Fruit fly (Drosophila melanogaster) whole organism, embryonic: Measurements from ENCODE around the gene RpL8.

ENCODE experiments used
- Atf6 ChIP-seq: fragments of 200-800 bp; sonication (Bioruptor generic); IDR thresholded peaks from 2 replicates; pipeline ENCODE4 v1.3.6; 2022; ENCODE audit warnings: missing biosample characterization, missing genetic modification characterization
- B-H1 ChIP-seq: fragments of 200-800 bp; sonication (Bioruptor generic); IDR thresholded peaks from 3 replicates; pipeline ENCODE4 v1.3.6; 2022; ENCODE audit warnings: missing biosample characterization, missing genetic modification characterization
- CG1024 ChIP-seq: fragments of 200-800 bp; sonication (Bioruptor generic); IDR thresholded peaks from 2 replicates; pipeline ENCODE4 v1.3.6; 2022; ENCODE audit warnings: missing biosample characterization, missing genetic modification characterization
- CG10321 ChIP-seq: fragments of 200-800 bp; sonication (Bioruptor generic); IDR thresholded peaks from 2 replicates; pipeline ENCODE4 v1.3.6; 2022; ENCODE audit warnings: missing biosample characterization, missing genetic modification characterization
- CG11723 ChIP-seq: fragments of 200-800 bp; sonication (Bioruptor generic); optimal IDR thresholded peaks from 2 replicates; lab custom pipeline; 2017; ENCODE audit warnings: missing biosample characterization, mild to moderate bottlenecking, missing genetic modification characterization
- CG16815 ChIP-seq: fragments of 200-800 bp; sonication (Bioruptor generic); optimal IDR thresholded peaks from 3 replicates; lab custom pipeline; 2017; ENCODE audit warnings: missing biosample characterization, mild to moderate bottlenecking, missing genetic modification characterization
- CG17186 ChIP-seq: fragments of 200-800 bp; sonication (Bioruptor generic); optimal IDR thresholded peaks from 3 replicates; lab custom pipeline; 2017; ENCODE audit warnings: missing biosample characterization, missing genetic modification reagents, missing genetic modification characterization
- CG17802 ChIP-seq: fragments of 200-800 bp; sonication (Bioruptor generic); optimal IDR thresholded peaks from 2 replicates; lab custom pipeline; 2018; ENCODE audit warnings: missing biosample characterization, mild to moderate bottlenecking, missing genetic modification characterization, moderate library complexity
- CG18011 ChIP-seq: fragments of 200-800 bp; sonication (Bioruptor generic); optimal IDR thresholded peaks from 2 replicates; lab custom pipeline; 2017; ENCODE audit warnings: missing biosample characterization, missing genetic modification characterization, mild to moderate bottlenecking, moderate library complexity, missing genotype
- CG4328 ChIP-seq: fragments of 200-800 bp; sonication (Bioruptor generic); optimal IDR thresholded peaks from 3 replicates; lab custom pipeline; 2017; ENCODE audit warnings: missing biosample characterization, missing genetic modification reagents, missing genetic modification characterization
- CG4617 ChIP-seq: fragments of 200-800 bp; sonication (Bioruptor generic); optimal IDR thresholded peaks from 3 replicates; lab custom pipeline; 2016; ENCODE audit warnings: missing biosample characterization, missing genetic modification characterization, borderline replicate concordance
- CG6654 ChIP-seq: fragments of 200-800 bp; sonication (Bioruptor generic); optimal IDR thresholded peaks from 2 replicates; lab custom pipeline; 2017; ENCODE audit warnings: missing biosample characterization, mild to moderate bottlenecking, missing genetic modification characterization
- CG9437 ChIP-seq: fragments of 200-800 bp; sonication (Bioruptor generic); optimal IDR thresholded peaks from 2 replicates; lab custom pipeline; 2018; ENCODE audit warnings: missing biosample characterization, mild to moderate bottlenecking, missing genetic modification characterization
- Chrac-16 ChIP-seq: fragments of 200-800 bp; sonication (Bioruptor generic); optimal IDR thresholded peaks from 3 replicates; lab custom pipeline; 2016; ENCODE audit warnings: missing biosample characterization, missing genetic modification characterization
- CoRest ChIP-seq: fragments of 200-800 bp; sonication (Bioruptor generic); optimal IDR thresholded peaks from 3 replicates; lab custom pipeline; 2018; ENCODE audit warnings: missing biosample characterization, mild to moderate bottlenecking, missing genetic modification characterization, moderate library complexity
- CrebB ChIP-seq: fragments of 200-800 bp; sonication (Bioruptor generic); optimal IDR thresholded peaks from 3 replicates; lab custom pipeline; 2018; ENCODE audit warnings: missing biosample characterization, mild to moderate bottlenecking, missing genetic modification characterization
- D ChIP-seq, 2 experiments: fragments of 200-800 bp in 1 of 2; fragments of >200 bp in 1 of 2; sonication (Bioruptor generic) in 1 of 2; optimal IDR thresholded peaks; 2 replicates in 1 of 2; 3 replicates in 1 of 2; lab custom pipeline; 2017; ENCODE audit warnings: mild to moderate bottlenecking in 1 of 2, missing biosample characterization in 1 of 2, missing genetic modification characterization in 1 of 2, missing genetic modification reagents in 1 of 2
- D19A ChIP-seq: fragments of 200-800 bp; optimal IDR thresholded peaks from 3 replicates; lab custom pipeline; 2019; ENCODE audit warnings: missing biosample characterization, mild to moderate bottlenecking, missing genetic modification characterization, moderate library complexity
- D19B ChIP-seq: fragments of 200-800 bp; sonication (Bioruptor generic); optimal IDR thresholded peaks from 2 replicates; lab custom pipeline; 2017; ENCODE audit warnings: missing biosample characterization, mild to moderate bottlenecking, missing genetic modification characterization
- Ets65A ChIP-seq: fragments of 200-800 bp; sonication (Bioruptor generic); peaks from one replicate; lab custom pipeline; 2016; ENCODE audit warnings: missing biosample characterization, missing genetic modification characterization
- HLH3B ChIP-seq: fragments of 200-800 bp; sonication (Bioruptor generic); IDR thresholded peaks from 2 replicates; pipeline ENCODE4 v1.3.6; 2022; ENCODE audit warnings: missing biosample characterization, missing genetic modification characterization
- Hmx ChIP-seq: fragments of 200-800 bp; sonication (Bioruptor generic); optimal IDR thresholded peaks from 2 replicates; lab custom pipeline; 2016; ENCODE audit warnings: missing biosample characterization, missing genetic modification characterization
- Hr39 ChIP-seq: fragments of >200 bp; optimal IDR thresholded peaks from 2 replicates; lab custom pipeline; 2017
- Hr51 ChIP-seq, 2 experiments: fragments of 200-800 bp; sonication (Bioruptor generic); optimal IDR thresholded peaks; 2 replicates in 1 of 2; 3 replicates in 1 of 2; lab custom pipeline; 2016 to 2018; ENCODE audit warnings: missing biosample characterization in 2 of 2, missing genetic modification characterization in 2 of 2, mild to moderate bottlenecking in 1 of 2, moderate library complexity in 1 of 2
- Hr78 ChIP-seq, 2 experiments: fragments of 200-800 bp in 1 of 2; fragments of >200 bp in 1 of 2; sonication (Bioruptor generic) in 1 of 2; optimal IDR thresholded peaks; 2 replicates each; lab custom pipeline; 2017 to 2019; ENCODE audit warnings: missing biosample characterization in 2 of 2, missing genetic modification characterization in 2 of 2, mild to moderate bottlenecking in 1 of 2, moderate library complexity in 1 of 2
- Hsf ChIP-seq: fragments of 200-800 bp; sonication (Bioruptor generic); optimal IDR thresholded peaks from 3 replicates; lab custom pipeline; 2016; ENCODE audit warnings: missing biosample characterization, missing genetic modification characterization
- Kr ChIP-seq: fragments of 200-800 bp; sonication (Bioruptor generic); optimal IDR thresholded peaks from 2 replicates; lab custom pipeline; 2017; ENCODE audit warnings: missing biosample characterization, mild to moderate bottlenecking, missing genetic modification characterization
- Mad ChIP-seq: fragments of 200-800 bp; sonication (Bioruptor generic); optimal IDR thresholded peaks from 2 replicates; lab custom pipeline; 2016; ENCODE audit warnings: missing biosample characterization, missing genetic modification characterization
- Med ChIP-seq: fragments of 200-800 bp; sonication (Bioruptor generic); peaks from one replicate; lab custom pipeline; 2016; ENCODE audit warnings: missing biosample characterization, missing genetic modification characterization, mild to moderate bottlenecking, inconsistent platforms, moderate library complexity
- Nf-YB ChIP-seq: fragments of 200-800 bp; sonication (Bioruptor generic); optimal IDR thresholded peaks from 3 replicates; lab custom pipeline; 2019; ENCODE audit warnings: missing biosample characterization, mild to moderate bottlenecking, missing genetic modification characterization, moderate library complexity
- Oli ChIP-seq: fragments of 200-800 bp; sonication (Bioruptor generic); optimal IDR thresholded peaks from 2 replicates; lab custom pipeline; 2018; ENCODE audit warnings: missing biosample characterization, mild to moderate bottlenecking, missing genetic modification characterization, moderate library complexity
- Opbp ChIP-seq: fragments of 200-800 bp; sonication (Bioruptor generic); IDR thresholded peaks from 3 replicates; pipeline ENCODE4 v1.3.6; 2022; ENCODE audit warnings: missing biosample characterization, missing genetic modification characterization; ENCODE audit not compliant: partially characterized antibody
- Ptx1 ChIP-seq: fragments of 200-800 bp; sonication (Bioruptor generic); IDR thresholded peaks from 2 replicates; pipeline ENCODE4 v1.3.6; 2022; ENCODE audit warnings: missing biosample characterization, missing genetic modification characterization
- bbx ChIP-seq: fragments of 200-800 bp; sonication (Bioruptor generic); IDR thresholded peaks from 2 replicates; pipeline ENCODE4 v1.3.6; 2022; ENCODE audit warnings: missing biosample characterization, missing genetic modification characterization; ENCODE audit not compliant: partially characterized antibody
- bcd ChIP-seq: fragments of 200-800 bp; sonication (Bioruptor generic); optimal IDR thresholded peaks from 2 replicates; lab custom pipeline; 2017; ENCODE audit warnings: missing biosample characterization, mild to moderate bottlenecking, missing genetic modification characterization
- bsh ChIP-seq, 2 experiments: fragments of 200-800 bp; sonication (Bioruptor generic); optimal IDR thresholded peaks; 2 replicates each; lab custom pipeline; 2017 to 2018; ENCODE audit warnings: mild to moderate bottlenecking in 2 of 2, missing biosample characterization in 2 of 2, missing genetic modification characterization in 2 of 2, moderate library complexity in 1 of 2
- croc ChIP-seq: fragments of 200-800 bp; sonication (Bioruptor generic); conservative IDR thresholded peaks from 3 replicates; pipeline ENCODE4 v1.3.6; 2022; ENCODE audit warnings: missing biosample characterization, missing genetic modification characterization
- crol ChIP-seq: fragments of 200-800 bp; sonication (Bioruptor generic); IDR thresholded peaks from 2 replicates; pipeline ENCODE4 v1.3.6; 2022; ENCODE audit warnings: missing biosample characterization, missing genetic modification characterization
- dan ChIP-seq: fragments of 200-800 bp; sonication (Bioruptor generic); IDR thresholded peaks from 2 replicates; pipeline ENCODE4 v1.3.6; 2022; ENCODE audit warnings: missing biosample characterization, missing genetic modification characterization
- dati ChIP-seq: fragments of 200-800 bp; sonication (Bioruptor generic); IDR thresholded peaks from 2 replicates; pipeline ENCODE4 v1.3.6; 2022; ENCODE audit warnings: missing biosample characterization, missing genetic modification characterization
- grn ChIP-seq: fragments of 200-800 bp; sonication (Bioruptor generic); optimal IDR thresholded peaks from 3 replicates; lab custom pipeline; 2017; ENCODE audit warnings: missing biosample characterization, missing genetic modification characterization
- h ChIP-seq: fragments of >200 bp; optimal IDR thresholded peaks from 2 replicates; lab custom pipeline; 2017
- ind ChIP-seq: fragments of 200-800 bp; sonication (Bioruptor generic); optimal IDR thresholded peaks from 3 replicates; lab custom pipeline; 2016; ENCODE audit warnings: missing biosample characterization, missing genetic modification characterization
- kay ChIP-seq: fragments of 200-800 bp; sonication (Bioruptor generic); optimal IDR thresholded peaks from 2 replicates; lab custom pipeline; 2016; ENCODE audit warnings: missing biosample characterization, missing genetic modification characterization
- lilli ChIP-seq: fragments of 200-800 bp; sonication (Bioruptor generic); optimal IDR thresholded peaks from 3 replicates; lab custom pipeline; 2016; ENCODE audit warnings: missing biosample characterization, missing genetic modification characterization
- nmo ChIP-seq: fragments of 200-800 bp; sonication (Bioruptor generic); optimal IDR thresholded peaks from 2 replicates; lab custom pipeline; 2018; ENCODE audit warnings: missing biosample characterization, mild to moderate bottlenecking, missing genetic modification characterization, moderate library complexity
- nom ChIP-seq: fragments of 200-800 bp; sonication (Bioruptor generic); optimal IDR thresholded peaks from 2 replicates; lab custom pipeline; 2017; ENCODE audit warnings: missing biosample characterization, missing genetic modification characterization, mild to moderate bottlenecking, moderate library complexity, missing genetic modification reagents
- seq ChIP-seq: fragments of 200-800 bp; sonication (Bioruptor generic); IDR thresholded peaks from 2 replicates; pipeline ENCODE4 v1.3.6; 2022; ENCODE audit warnings: missing biosample characterization, missing genetic modification characterization
- sob ChIP-seq: fragments of 200-800 bp; sonication (Bioruptor generic); IDR thresholded peaks from 2 replicates; pipeline ENCODE4 v1.3.6; 2022; ENCODE audit warnings: missing biosample characterization, missing genetic modification characterization
- z ChIP-seq: fragments of 200-800 bp; sonication (Bioruptor generic); IDR thresholded peaks from 3 replicates; pipeline ENCODE4 v1.3.6; 2022; ENCODE audit warnings: missing biosample characterization, missing genetic modification characterization

RpL8 gene

DNA sequence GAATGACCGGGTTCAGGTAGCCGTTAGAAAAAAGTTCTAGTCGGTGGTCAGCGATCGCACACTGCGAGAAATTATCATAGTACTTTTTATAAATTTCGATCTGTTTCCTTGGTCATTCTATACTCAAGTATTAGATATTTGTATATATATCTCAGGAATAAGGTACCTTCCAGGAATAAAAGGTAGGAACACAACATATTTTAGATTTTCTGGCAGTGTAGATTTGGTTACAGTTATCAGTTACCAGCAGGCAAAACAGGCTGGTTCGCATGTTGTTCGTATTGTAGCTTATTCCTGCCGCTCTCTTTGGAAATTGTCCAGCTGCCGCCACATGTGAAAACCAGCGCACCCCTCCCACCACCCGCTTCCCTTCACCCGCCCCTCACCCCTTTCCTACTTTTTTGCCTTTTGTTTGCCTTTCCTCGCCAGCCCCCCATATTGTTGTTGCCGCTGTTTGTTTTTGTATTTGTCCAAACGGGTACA lies 5.9 kb upstream of the RpL8 start (continued):
- peak; percentile 88 for TF ChIP-seq bcd (GFP tag; lab: Kevin White, UChicago)
- TF ChIP-seq Hr39 = no peak
- peak; percentile 53; the same call in 1 of the 3 replicates for TF ChIP-seq z (GFP tag; lab: Robert Waterston, UW)
- TF ChIP-seq ind (GFP tag; lab: Kevin White, UChicago) = peak; percentile 75
- peak; percentile 60 for TF ChIP-seq dati
- TF ChIP-seq CG9437 (GFP tag; lab: Kevin White, UChicago) = peak; percentile 55
- TF ChIP-seq nom (GFP tag; lab: Kevin White, UChicago) = no peak
- TF ChIP-seq seq (GFP tag; lab: Robert Waterston, UW) = peak; percentile 89
- peak; percentile 72 for TF ChIP-seq CG11723 (GFP tag; lab: Kevin White, UChicago)
- TF ChIP-seq crol (GFP tag; lab: Robert Waterston, UW) = peak; percentile 96
- TF ChIP-seq Hsf (GFP tag; lab: Kevin White, UChicago) = peak; percentile 72
- peak; percentile 81 for TF ChIP-seq CG1024 (GFP tag; lab: Robert Waterston, UW)
- peak; percentile 92 for TF ChIP-seq Atf6
- TF ChIP-seq lilli (GFP tag; lab: Kevin White, UChicago) = peak; percentile 77
- TF ChIP-seq CG18011 = peak; percentile 47
- TF ChIP-seq HLH3B (GFP tag; lab: Robert Waterston, UW) = peak; percentile 85
- no peak for TF ChIP-seq D (optimal IDR thresholded peaks at IDR 0.05; lab: Kevin White, UChicago)
- TF ChIP-seq D (GFP tag; optimal IDR thresholded peaks at IDR 0.05; lab: Kevin White, UChicago) = peak; percentile 84
- peak; percentile 85 for TF ChIP-seq D19A (tag; lab: Kevin White, UChicago)
- no peak for TF ChIP-seq dan (GFP tag; lab: Robert Waterston, UW)
- peak; percentile 64 for TF ChIP-seq Chrac-16
- TF ChIP-seq Opbp (GFP tag; lab: Robert Waterston, UW) = 0 out of 3 replicates have a peak, but pooled peaks have one; percentile 8
- TF ChIP-seq Hmx (GFP tag; lab: Kevin White, UChicago) = peak; percentile 17
- peak; percentile 90 for TF ChIP-seq nmo (GFP tag; lab: Kevin White, UChicago)
- peak; percentile 80 for TF ChIP-seq Kr (GFP tag; lab: Kevin White, UChicago)
- peak; percentile 96 for TF ChIP-seq Ets65A (GFP tag; lab: Kevin White, UChicago)
- peak; percentile 78 for TF ChIP-seq Ptx1 (GFP tag; lab: Robert Waterston, UW)
- TF ChIP-seq CrebB (tag; lab: Kevin White, UChicago) = peak; percentile 76
- TF ChIP-seq bbx (GFP tag; lab: Robert Waterston, UW) = peak; percentile 41; the same call in 1 of the 2 replicates
- peak; percentile 74 for TF ChIP-seq sob (GFP tag; lab: Robert Waterston, UW)
- peak; percentile 49 for TF ChIP-seq CG17802 (tag; lab: Kevin White, UChicago)
- peak; percentile 97 for TF ChIP-seq Med
- TF ChIP-seq B-H1 (GFP tag; lab: Robert Waterston, UW) = peak; percentile 80
- TF ChIP-seq bsh (GFP tag; optimal IDR thresholded peaks at IDR 0.05; lab: Kevin White, UChicago) = peak; percentile 20 to 94
- peak; percentile 71 for TF ChIP-seq Mad (GFP tag; lab: Kevin White, UChicago)
- TF ChIP-seq D19B = peak; percentile 73
- peak; percentile 39 for TF ChIP-seq kay
- TF ChIP-seq Oli (tag; lab: Kevin White, UChicago) = peak; percentile 90
- TF ChIP-seq CG16815 = peak; percentile 82
- no peak for TF ChIP-seq CG4617 (GFP tag; lab: Kevin White, UChicago)
- peak; percentile 69 for TF ChIP-seq CG10321
- TF ChIP-seq Hr51 (GFP tag; optimal IDR thresholded peaks at IDR 0.05; lab: Kevin White, UChicago) = peak; percentile 63 to 86
- peak; percentile 64 for TF ChIP-seq Nf-YB
- TF ChIP-seq h (lab: Kevin White, UChicago) = no peak
- peak; percentile 77 for TF ChIP-seq CG6654 (GFP tag; lab: Kevin White, UChicago)
- peak; percentile 89 for TF ChIP-seq CoRest (tag; lab: Kevin White, UChicago)
- TF ChIP-seq grn (GFP tag; lab: Kevin White, UChicago) = peak; percentile 57
- peak; percentile 81 for TF ChIP-seq croc
- peak in 1 of 2 experiments; percentile 79 for TF ChIP-seq Hr78 (GFP tag; optimal IDR thresholded peaks at IDR 0.05; lab: Kevin White, UChicago)
- TF ChIP-seq CG17186 (GFP tag; lab: Kevin White, UChicago) = peak; percentile 85
- TF ChIP-seq CG4328 = peak; percentile 45
